Worm (Caenorhabditis elegans) whole organism, L4 larva: ENCODE measurements around the gene Y70G10A.4.

Experiments used
- ceh-82 ChIP-seq: sonication (generic microtip); optimal IDR thresholded peaks from 2 replicates; lab custom pipeline; 2017; ENCODE audit warnings: missing biosample characterization, missing genetic modification characterization
- duxl-1 ChIP-seq: sonication (generic microtip); optimal IDR thresholded peaks from 2 replicates; lab custom pipeline; 2016; ENCODE audit warnings: mild to moderate bottlenecking, missing genetic modification characterization, moderate library complexity, missing compliant biosample characterization; ENCODE audit not compliant: poor library complexity
- fkh-10 ChIP-seq: fragments of 150-350 bp; optimal IDR thresholded peaks from 2 replicates; lab custom pipeline; 2014; ENCODE audit warnings: missing biosample characterization, missing genetic modification reagents, missing genetic modification characterization
- fos-1 ChIP-seq: fragments of 150-350 bp; optimal IDR thresholded peaks from 2 replicates; lab custom pipeline; 2014; ENCODE audit warnings: missing biosample characterization, missing genetic modification characterization
- jun-1 ChIP-seq: fragments of 150-350 bp; optimal IDR thresholded peaks from 2 replicates; lab custom pipeline; 2014; ENCODE audit warnings: missing biosample characterization, missing genetic modification reagents, missing genetic modification characterization
- lin-39 ChIP-seq: fragments of 150-350 bp; optimal IDR thresholded peaks from 2 replicates; lab custom pipeline; 2014; ENCODE audit warnings: missing biosample characterization, missing genetic modification reagents, missing genetic modification characterization
- mxl-2 ChIP-seq: fragments of 200-800 bp; sonication (Bioruptor generic); conservative IDR thresholded peaks from 2 replicates; pipeline ENCODE4 v1.3.6; 2022; ENCODE audit warnings: missing genetic modification reagents, missing genetic modification characterization, missing compliant biosample characterization
- pha-4 ChIP-seq, 2 experiments: fragments of 150-350 bp in 1 of 2; fragments of 200-800 bp in 1 of 2; sonication (Bioruptor generic) in 1 of 2; IDR thresholded peaks in 1 of 2; optimal IDR thresholded peaks in 1 of 2; 2 replicates each; pipeline versions ENCODE4 v1.3.6 to Lab custom; 2014 to 2022; ENCODE audit warnings: missing genetic modification characterization in 2 of 2, missing genetic modification reagents in 2 of 2, missing biosample characterization in 1 of 2, missing compliant biosample characterization in 1 of 2
- snpc-4 ChIP-seq: fragments of 150-350 bp; optimal IDR thresholded peaks from 2 replicates; lab custom pipeline; 2014; ENCODE audit warnings: missing biosample characterization, missing genetic modification characterization
- spr-1 ChIP-seq: sonication (generic microtip); optimal IDR thresholded peaks from 2 replicates; lab custom pipeline; 2016; ENCODE audit warnings: mild to moderate bottlenecking, missing genetic modification characterization, missing compliant biosample characterization
- tag-97 ChIP-seq: fragments of 200-800 bp; sonication (Bioruptor generic); IDR thresholded peaks from 2 replicates; pipeline ENCODE4 v1.3.6; 2022; ENCODE audit warnings: missing genetic modification characterization, missing compliant biosample characterization
- unc-62 ChIP-seq, 3 experiments: fragments of 150-350 bp in 1 of 3; sonication (generic microtip); optimal IDR thresholded peaks in 2 of 3; peaks in 1 of 3; 1 replicate in 1 of 3; 2 replicates in 2 of 3; lab custom pipeline; 2014 to 2017; ENCODE audit warnings: missing biosample characterization in 3 of 3, missing genetic modification characterization in 3 of 3, missing genetic modification reagents in 3 of 3, missing genotype in 1 of 3

ce11 chrIII:10251114-10251513 is 29.2 kb downstream of the Y70G10A.4 start:
- TF ChIP-seq mxl-2 (GFP tag; lab: Robert Waterston, UW) (no peak), snpc-4 (tag; lab: Kevin White, UChicago) (no peak), spr-1 (no peak), jun-1 (tag; lab: Kevin White, UChicago) (no peak), ceh-82 (tag; lab: Kevin White, UChicago) (no peak), lin-39 (tag; lab: Kevin White, UChicago) (no peak), pha-4 (GFP tag; IDR thresholded peaks at IDR 0.05; lab: Robert Waterston, UW) (no peak), pha-4 (tag; optimal IDR thresholded peaks at IDR 0.05; lab: Kevin White, UChicago) (no peak), unc-62 (GFP tag; optimal IDR thresholded peaks at IDR 0.05 in 1 of 2; lab: Kevin White, UChicago) (no peak), unc-62 (tag; optimal IDR thresholded peaks at IDR 0.05; lab: Kevin White, UChicago) (no peak), fos-1 (no peak), tag-97 (GFP tag; lab: Robert Waterston, UW) (no peak), fkh-10 (GFP tag; lab: Kevin White, UChicago) (no peak), duxl-1 (tag; lab: Kevin White, UChicago) (no peak)
